Worm (Caenorhabditis elegans): ENCODE measurements around the gene ZK899.7.

DNA sequence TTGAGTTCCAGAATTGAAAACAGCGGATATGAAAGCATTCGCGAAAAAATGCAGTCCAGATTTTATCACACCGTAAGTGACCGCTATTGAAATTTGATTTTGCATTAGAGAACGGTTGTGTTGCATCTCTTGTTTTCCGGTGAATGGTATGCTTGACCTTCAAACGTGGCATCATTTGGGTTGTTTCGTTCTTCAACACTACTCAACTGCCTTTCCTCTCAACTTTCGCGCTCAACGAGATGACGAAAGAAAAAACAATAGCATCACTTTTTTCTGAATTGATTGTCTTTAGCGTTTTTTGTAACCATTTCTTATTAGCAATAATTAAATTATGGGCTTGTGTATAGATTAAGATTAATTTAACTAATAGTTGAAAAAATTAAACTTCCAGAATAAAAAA, 46.8 kb downstream of the ZK899.7 start:
- no peak for TF ChIP-seq hlh-4 (tag; optimal IDR thresholded peaks at IDR 0.05)
- no peak for TF ChIP-seq grh-1 (GFP tag; IDR thresholded peaks at IDR 0.05)
- TF ChIP-seq ets-5 (GFP tag; IDR thresholded peaks at IDR 0.05): no peak
- TF ChIP-seq pqm-1 (tag; optimal IDR thresholded peaks at IDR 0.05): no peak
- TF ChIP-seq sox-4 (tag; optimal IDR thresholded peaks at IDR 0.05): no peak
- TF ChIP-seq hpl-2 (GFP tag; optimal IDR thresholded peaks at IDR 0.05): no peak
- no peak for TF ChIP-seq nhr-11 (tag; optimal IDR thresholded peaks at IDR 0.05)
- TF ChIP-seq unc-62 (GFP tag; optimal IDR thresholded peaks at IDR 0.05): no peak
- TF ChIP-seq nhr-12 (tag; optimal IDR thresholded peaks at IDR 0.05): no peak
- no peak for TF ChIP-seq elt-2 (tag; optimal IDR thresholded peaks at IDR 0.05)

Measured in whole organism, L1 larva.